Fruit fly (Drosophila melanogaster): ENCODE measurements around the gene CG14691.

dm6 chr3R:10779269-10779668 lies 23.8 kb upstream of the CG14691 start, which contains the start of gene Desi:
- no peak for TF ChIP-seq Pif1B (GFP tag; optimal IDR thresholded peaks at IDR 0.05)
- no peak for TF ChIP-seq CG17806 (tag; optimal IDR thresholded peaks at IDR 0.05)
- no peak for TF ChIP-seq Pif1A (GFP tag; optimal IDR thresholded peaks at IDR 0.05)
- TF ChIP-seq CG13204 (GFP tag; optimal IDR thresholded peaks at IDR 0.05): no peak
- no peak for TF ChIP-seq CG15710 (tag; optimal IDR thresholded peaks at IDR 0.05)
- no peak for TF ChIP-seq gl (tag; optimal IDR thresholded peaks at IDR 0.05)
- no peak for TF ChIP-seq CG10348 (GFP tag; IDR thresholded peaks at IDR 0.05)
